Fruit fly (Drosophila melanogaster) Kc167 (cell line): ENCODE data around the gene CG13060.

Experiments
- Myc ChIP-seq: fragments of >200 bp; optimal IDR thresholded peaks from 2 replicates; lab custom pipeline; 2017; ENCODE audit warnings: missing external identifiers
- Sin3A ChIP-seq: fragments of >200 bp; optimal IDR thresholded peaks from 2 replicates; lab custom pipeline; 2018; ENCODE audit warnings: missing external identifiers
- h ChIP-seq: fragments of >200 bp; optimal IDR thresholded peaks from 3 replicates; lab custom pipeline; 2018; ENCODE audit warnings: missing external identifiers
- insv ChIP-seq: fragments of >200 bp; optimal IDR thresholded peaks from 3 replicates; lab custom pipeline; 2018; ENCODE audit warnings: missing external identifiers
- psq ChIP-seq: fragments of >200 bp; optimal IDR thresholded peaks from 2 replicates; lab custom pipeline; 2017; ENCODE audit warnings: missing external identifiers
- ttk ChIP-seq: sonication (Bioruptor generic); optimal IDR thresholded peaks from 2 replicates; lab custom pipeline; 2017; ENCODE audit warnings: missing external identifiers

DNA sequence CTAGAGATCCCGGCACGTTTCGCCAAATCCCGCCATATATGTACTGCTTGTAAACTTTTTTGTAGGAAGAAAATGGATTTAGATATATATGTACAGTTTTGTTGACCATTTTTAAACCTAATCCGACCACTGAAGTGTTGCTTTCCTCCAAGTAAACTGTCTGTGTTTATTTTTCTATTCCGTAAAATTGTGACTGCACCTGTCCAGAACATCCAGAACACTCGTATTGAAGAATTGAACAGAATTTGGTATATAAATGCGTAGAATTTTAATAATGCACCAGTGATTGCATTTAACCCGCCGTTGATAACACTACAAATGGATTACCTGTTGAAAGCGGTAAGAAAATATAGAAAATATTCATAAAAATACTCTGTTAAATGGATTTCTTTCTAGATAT is 15.7 kb upstream of the CG13060 start, which contains the start of gene CG43249:
- TF ChIP-seq psq (lab: Kevin White, UChicago) (no peak), insv (lab: Kevin White, UChicago) (no peak), Myc (lab: Kevin White, UChicago) (no peak), ttk (lab: Kevin White, UChicago) (no peak), h (lab: Kevin White, UChicago) (no peak), Sin3A (lab: Kevin White, UChicago) (no peak)
